Fruit fly (Drosophila melanogaster): Measurements from ENCODE around the gene Tmc.

Gene Tmc

dm6 chr3L:9550873-9551580 lies 46.5 kb upstream of the Tmc start:
- TF ChIP-seq dmrt93B (GFP tag; optimal IDR thresholded peaks at IDR 0.05) (no peak), ey (GFP tag; optimal IDR thresholded peaks at IDR 0.05) (no peak), Hr78 (GFP tag; optimal IDR thresholded peaks at IDR 0.05) (no peak), Dif (GFP tag; optimal IDR thresholded peaks at IDR 0.05; ENCODE audit: partially characterized antibody) (no peak), jim (GFP tag; optimal IDR thresholded peaks at IDR 0.05) (no peak), dl (GFP tag; optimal IDR thresholded peaks at IDR 0.05; ENCODE audit: insufficient read depth in 1 of 2, partially characterized antibody in 2 of 2) (no peak), Abd-B (GFP tag; optimal IDR thresholded peaks at IDR 0.05) (no peak), br (GFP tag; optimal IDR thresholded peaks at IDR 0.05) (no peak), GATAd (GFP tag; optimal IDR thresholded peaks at IDR 0.05) (no peak), Hnf4 (GFP tag; optimal IDR thresholded peaks at IDR 0.05) (no peak), Myc (optimal IDR thresholded peaks at IDR 0.05) (no peak), usp (GFP tag; optimal IDR thresholded peaks at IDR 0.05) (no peak), tai (GFP tag; optimal IDR thresholded peaks at IDR 0.05) (no peak), HLH106 (tag; optimal IDR thresholded peaks at IDR 0.05) (no peak), Vsx2 (GFP tag; optimal IDR thresholded peaks at IDR 0.05; ENCODE audit: partially characterized antibody) (no peak), fru (GFP tag; optimal IDR thresholded peaks at IDR 0.05) (no peak), brk (GFP tag; optimal IDR thresholded peaks at IDR 0.05) (no peak)

- no peak for TF ChIP-seq brk (GFP tag; optimal IDR thresholded peaks at IDR 0.05)
- no peak for TF ChIP-seq CrebA (GFP tag; optimal IDR thresholded peaks at IDR 0.05; ENCODE audit: borderline replicate concordance)
- no peak for TF ChIP-seq Rel (GFP tag; optimal IDR thresholded peaks at IDR 0.05)
- TF ChIP-seq Rel (tag; optimal IDR thresholded peaks at IDR 0.05) = no peak
- no peak for TF ChIP-seq Dif (GFP tag; optimal IDR thresholded peaks at IDR 0.05; ENCODE audit: partially characterized antibody)
- TF ChIP-seq N (GFP tag; optimal IDR thresholded peaks at IDR 0.05) = no peak
Observed at dm6 chr3L:9552190-9552809, 45.3 kb upstream of the Tmc start.

dm6 chr3L:9555004-9555403 lies 42.6 kb upstream of the Tmc start:
- TF ChIP-seq dsf (GFP tag; optimal IDR thresholded peaks at IDR 0.05; ENCODE audit: borderline replicate concordance) (no peak), sage (GFP tag; optimal IDR thresholded peaks at IDR 0.05) (no peak), Abd-B (GFP tag; optimal IDR thresholded peaks at IDR 0.05) (no peak), h (GFP tag; optimal IDR thresholded peaks at IDR 0.05) (no peak), usp (GFP tag; optimal IDR thresholded peaks at IDR 0.05) (no peak), br (GFP tag; optimal IDR thresholded peaks at IDR 0.05) (no peak), HLH106 (tag; optimal IDR thresholded peaks at IDR 0.05) (no peak), Hr78 (GFP tag; optimal IDR thresholded peaks at IDR 0.05) (no peak), N (GFP tag; optimal IDR thresholded peaks at IDR 0.05) (no peak), Mio (GFP tag; optimal IDR thresholded peaks at IDR 0.05) (no peak)

dm6 chr3L:9556666-9557065 lies 40.9 kb upstream of the Tmc start:
- TF ChIP-seq CrebA (GFP tag; optimal IDR thresholded peaks at IDR 0.05; ENCODE audit: borderline replicate concordance) (no peak), sage (GFP tag; optimal IDR thresholded peaks at IDR 0.05) (no peak), CG32264 (GFP tag; optimal IDR thresholded peaks at IDR 0.05) (no peak), Mio (GFP tag; optimal IDR thresholded peaks at IDR 0.05) (no peak), HLH106 (tag; optimal IDR thresholded peaks at IDR 0.05) (no peak), psq (GFP tag; optimal IDR thresholded peaks at IDR 0.05) (no peak), Dif (GFP tag; optimal IDR thresholded peaks at IDR 0.05; ENCODE audit: partially characterized antibody) (no peak), OdsH (GFP tag; optimal IDR thresholded peaks at IDR 0.05) (no peak), tai (GFP tag; optimal IDR thresholded peaks at IDR 0.05) (no peak), GATAd (GFP tag; optimal IDR thresholded peaks at IDR 0.05) (no peak), fru (GFP tag; optimal IDR thresholded peaks at IDR 0.05) (no peak), brk (GFP tag; optimal IDR thresholded peaks at IDR 0.05) (no peak), Abd-B (GFP tag; optimal IDR thresholded peaks at IDR 0.05) (no peak), sv (GFP tag; optimal IDR thresholded peaks at IDR 0.05) (no peak)

dm6 chr3L:9559040-9559439 lies 38.5 kb upstream of the Tmc start:
- TF ChIP-seq Jra (GFP tag; optimal IDR thresholded peaks at IDR 0.05) = no peak
- TF ChIP-seq brk (GFP tag; optimal IDR thresholded peaks at IDR 0.05) = no peak
- TF ChIP-seq jim (GFP tag; optimal IDR thresholded peaks at IDR 0.05) = no peak
- no peak for TF ChIP-seq foxo (GFP tag; optimal IDR thresholded peaks at IDR 0.05)
- no peak for TF ChIP-seq Rel (GFP tag; optimal IDR thresholded peaks at IDR 0.05)
- no peak for TF ChIP-seq Rel (tag; optimal IDR thresholded peaks at IDR 0.05)
- TF ChIP-seq CrebA (GFP tag; optimal IDR thresholded peaks at IDR 0.05; ENCODE audit: borderline replicate concordance) = no peak
- TF ChIP-seq psq (GFP tag; optimal IDR thresholded peaks at IDR 0.05) = no peak
- TF ChIP-seq Mio (GFP tag; optimal IDR thresholded peaks at IDR 0.05) = no peak
- TF ChIP-seq Sp1 (GFP tag; optimal IDR thresholded peaks at IDR 0.05) = no peak
- TF ChIP-seq usp (GFP tag; optimal IDR thresholded peaks at IDR 0.05) = no peak
- TF ChIP-seq dl (GFP tag; optimal IDR thresholded peaks at IDR 0.05; ENCODE audit: insufficient read depth in 1 of 2, partially characterized antibody in 2 of 2) = no peak
